Worm (Caenorhabditis elegans) whole organism, L3 larva: Measurements from ENCODE around the gene emb-5.
A peak's percentile ranks its signal among the peaks of the same experiment; 100 is the strongest.

Source experiments
- R02D3.7 ChIP-seq: fragments of 150-350 bp; optimal IDR thresholded peaks from 2 replicates; lab custom pipeline; 2014; ENCODE audit warnings: missing biosample characterization, missing genetic modification characterization
- ZK546.5 ChIP-seq: sonication (generic microtip); optimal IDR thresholded peaks from 2 replicates; lab custom pipeline; 2017; ENCODE audit warnings: missing biosample characterization, missing genetic modification characterization
- aly-2 ChIP-seq: fragments of 150-350 bp; optimal IDR thresholded peaks from 2 replicates; lab custom pipeline; 2014; ENCODE audit warnings: missing biosample characterization, missing genetic modification characterization
- ceh-16 ChIP-seq: sonication (generic microtip); optimal IDR thresholded peaks from 2 replicates; lab custom pipeline; 2017; ENCODE audit warnings: missing biosample characterization, missing genetic modification characterization
- ceh-82 ChIP-seq: fragments of 150-350 bp; optimal IDR thresholded peaks from 2 replicates; lab custom pipeline; 2014; ENCODE audit warnings: missing biosample characterization, missing genetic modification characterization
- ceh-9 ChIP-seq: sonication (generic microtip); optimal IDR thresholded peaks from 2 replicates; lab custom pipeline; 2018; ENCODE audit warnings: missing biosample characterization, missing genetic modification characterization
- egl-27 ChIP-seq: sonication (generic microtip); optimal IDR thresholded peaks from 4 replicates; lab custom pipeline; 2017; ENCODE audit warnings: missing biosample characterization, missing genetic modification reagents, missing genetic modification characterization
- egl-5 ChIP-seq: fragments of 150-350 bp; optimal IDR thresholded peaks from 2 replicates; lab custom pipeline; 2017; ENCODE audit warnings: missing biosample characterization, missing genetic modification reagents, missing genetic modification characterization, inconsistent platforms
- elt-1 ChIP-seq: fragments of 150-350 bp; optimal IDR thresholded peaks from 2 replicates; lab custom pipeline; 2014; ENCODE audit warnings: missing biosample characterization, missing genetic modification characterization
- eor-1 ChIP-seq, 2 experiments: fragments of 150-350 bp; optimal IDR thresholded peaks; 2 replicates each; lab custom pipeline; 2014 to 2018; ENCODE audit warnings: missing biosample characterization in 2 of 2, missing genetic modification characterization in 2 of 2
- fkh-2 ChIP-seq: fragments of 150-350 bp; optimal IDR thresholded peaks from 2 replicates; lab custom pipeline; 2014; ENCODE audit warnings: missing biosample characterization, missing genetic modification reagents, missing genetic modification characterization
- hmg-11 ChIP-seq: sonication (generic microtip); optimal IDR thresholded peaks from 2 replicates; lab custom pipeline; 2016; ENCODE audit warnings: missing genetic modification characterization, missing compliant biosample characterization
- lin-15B ChIP-seq: fragments of 150-350 bp; optimal IDR thresholded peaks from 2 replicates; lab custom pipeline; 2014; ENCODE audit warnings: missing biosample characterization, missing genetic modification characterization
- lin-39 ChIP-seq: fragments of 150-350 bp; optimal IDR thresholded peaks from 2 replicates; lab custom pipeline; 2018; ENCODE audit warnings: missing biosample characterization, missing genetic modification reagents, missing genetic modification characterization
- lsy-12 ChIP-seq: sonication (generic microtip); optimal IDR thresholded peaks from 2 replicates; lab custom pipeline; 2016; ENCODE audit warnings: mild to moderate bottlenecking, missing genetic modification characterization, missing compliant biosample characterization
- mdl-1 ChIP-seq: fragments of 150-350 bp; optimal IDR thresholded peaks from 2 replicates; lab custom pipeline; 2014; ENCODE audit warnings: missing biosample characterization, missing genetic modification characterization
- mml-1 ChIP-seq: fragments of 150-350 bp; sonication (generic microtip); optimal IDR thresholded peaks from 3 replicates; lab custom pipeline; 2014; ENCODE audit warnings: missing biosample characterization, missing genetic modification characterization
- nfya-1 ChIP-seq: sonication (generic microtip); optimal IDR thresholded peaks from 2 replicates; lab custom pipeline; 2017; ENCODE audit warnings: missing genetic modification characterization, mild to moderate bottlenecking, missing compliant biosample characterization, antibody characterized with exemption, moderate library complexity; ENCODE audit not compliant: insufficient read depth
- nhr-12 ChIP-seq: fragments of 150-350 bp; optimal IDR thresholded peaks from 2 replicates; lab custom pipeline; 2014; ENCODE audit warnings: missing biosample characterization, missing genetic modification characterization
- nhr-23 ChIP-seq: fragments of 150-350 bp; optimal IDR thresholded peaks from 2 replicates; lab custom pipeline; 2014; ENCODE audit warnings: missing biosample characterization, missing genetic modification reagents, missing genetic modification characterization
- nhr-237 ChIP-seq: fragments of 150-350 bp; optimal IDR thresholded peaks from 2 replicates; lab custom pipeline; 2014; ENCODE audit warnings: missing biosample characterization, missing genetic modification characterization
- nhr-25 ChIP-seq: sonication (generic microtip); optimal IDR thresholded peaks from 2 replicates; lab custom pipeline; 2017; ENCODE audit warnings: missing biosample characterization, missing genetic modification characterization
- nhr-28 ChIP-seq: fragments of 150-350 bp; optimal IDR thresholded peaks from 2 replicates; lab custom pipeline; 2014; ENCODE audit warnings: missing biosample characterization, missing genetic modification characterization
- nhr-43 ChIP-seq: sonication (generic microtip); optimal IDR thresholded peaks from 2 replicates; lab custom pipeline; 2016; ENCODE audit warnings: mild to moderate bottlenecking, missing genetic modification characterization, missing compliant biosample characterization; ENCODE audit not compliant: poor library complexity, severe bottlenecking
- nhr-67 ChIP-seq: fragments of 150-350 bp; optimal IDR thresholded peaks from 2 replicates; lab custom pipeline; 2014; ENCODE audit warnings: missing biosample characterization, missing genetic modification characterization
- nhr-77 ChIP-seq: fragments of 150-350 bp; optimal IDR thresholded peaks from 2 replicates; lab custom pipeline; 2014; ENCODE audit warnings: missing biosample characterization, missing genetic modification characterization
- pha-4 ChIP-seq: fragments of 150-350 bp; optimal IDR thresholded peaks from 2 replicates; lab custom pipeline; 2014; ENCODE audit warnings: missing biosample characterization, missing genetic modification reagents, missing genetic modification characterization
- pqm-1 ChIP-seq: fragments of 150-350 bp; optimal IDR thresholded peaks from 2 replicates; lab custom pipeline; 2017; ENCODE audit warnings: missing biosample characterization, missing genetic modification characterization, inconsistent platforms
- sea-2 ChIP-seq: fragments of 150-350 bp; sonication (generic microtip); optimal IDR thresholded peaks from 4 replicates; lab custom pipeline; 2014; ENCODE audit warnings: missing biosample characterization, missing genetic modification reagents, missing genetic modification characterization
- unc-39 ChIP-seq: sonication (generic microtip); optimal IDR thresholded peaks from 4 replicates; lab custom pipeline; 2017; ENCODE audit warnings: missing biosample characterization, missing genetic modification characterization
- unc-62 ChIP-seq: fragments of 150-350 bp; sonication (generic microtip); optimal IDR thresholded peaks from 4 replicates; lab custom pipeline; 2014; ENCODE audit warnings: missing biosample characterization, missing genetic modification reagents, missing genetic modification characterization
- zag-1 ChIP-seq: fragments of 150-350 bp; optimal IDR thresholded peaks from 2 replicates; lab custom pipeline; 2014; ENCODE audit warnings: missing biosample characterization, missing genetic modification characterization
- ztf-11 ChIP-seq: fragments of 150-350 bp; optimal IDR thresholded peaks from 2 replicates; lab custom pipeline; 2014; ENCODE audit warnings: missing biosample characterization, missing genetic modification characterization
- ztf-4 ChIP-seq: fragments of 150-350 bp; optimal IDR thresholded peaks from 2 replicates; lab custom pipeline; 2014; ENCODE audit warnings: missing biosample characterization, missing genetic modification characterization

The emb-5 gene

DNA sequence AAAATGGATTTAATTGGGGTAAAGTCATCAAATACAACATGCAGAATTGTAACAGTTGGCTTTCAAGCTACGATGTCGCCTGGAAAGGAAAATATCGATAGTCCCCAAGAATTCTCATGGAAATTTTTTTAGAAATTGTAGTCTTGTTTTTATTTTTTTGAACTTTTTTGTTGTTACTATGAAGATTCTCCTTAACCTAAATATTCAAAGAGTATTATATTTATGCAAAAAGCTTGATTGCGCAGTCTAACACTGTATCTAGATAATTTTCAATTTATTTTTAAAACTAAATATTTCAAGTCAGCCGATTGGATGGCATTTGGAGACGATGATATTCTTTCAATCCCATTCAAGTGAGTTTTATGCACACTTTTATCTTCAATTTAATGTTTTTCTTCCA is 15.3 kb downstream of the emb-5 start, which contains the start of gene pgap-2:
Gene pgap-2, plus strand, starts transcription at position 301 of the 400 bp plus-strand sequence.
- TF ChIP-seq pha-4 (tag; lab: Kevin White, UChicago), result no peak
- TF ChIP-seq lsy-12 (tag; lab: Kevin White, UChicago), result no peak
- no peak for TF ChIP-seq ztf-4
- no peak for TF ChIP-seq nhr-77
- no peak for TF ChIP-seq unc-62 (GFP tag; lab: Kevin White, UChicago)
- no peak for TF ChIP-seq lin-15B (tag; lab: Kevin White, UChicago)
- no peak for TF ChIP-seq egl-5 (tag; lab: Kevin White, UChicago)
- no peak for TF ChIP-seq ZK546.5 (tag; lab: Kevin White, UChicago)
- TF ChIP-seq mdl-1, result no peak
- no peak for TF ChIP-seq nhr-12 (tag; lab: Kevin White, UChicago)
- TF ChIP-seq unc-39 (tag; lab: Kevin White, UChicago), result no peak
- TF ChIP-seq lin-39 (tag; lab: Kevin White, UChicago), result no peak
- no peak for TF ChIP-seq elt-1 (tag; lab: Kevin White, UChicago)
- no peak for TF ChIP-seq hmg-11
- no peak for TF ChIP-seq nhr-67
- no peak for TF ChIP-seq ztf-11 (tag; lab: Kevin White, UChicago)
- TF ChIP-seq egl-27 (tag; lab: Kevin White, UChicago), result no peak
- TF ChIP-seq ceh-9 (tag; lab: Kevin White, UChicago), result no peak
- TF ChIP-seq nhr-237 (tag; lab: Kevin White, UChicago), result no peak
- no peak for TF ChIP-seq eor-1 (tag; optimal IDR thresholded peaks at IDR 0.05; lab: Kevin White, UChicago)

ce11 chrIII:4703932-4704454 is 16.5 kb downstream of the emb-5 start, which contains the start of the genes clp-2 and mrpl-16:
Gene clp-2 (minus strand): TSS chrIII:4704025.
Gene mrpl-16 (plus strand): TSS chrIII:4704404.
- TF ChIP-seq nfya-1 (tag; lab: Kevin White, UChicago), result peak; percentile 53
- no peak for TF ChIP-seq mdl-1
- no peak for TF ChIP-seq ztf-4
- TF ChIP-seq ZK546.5 (tag; lab: Kevin White, UChicago), result no peak
- peak; percentile 43 for TF ChIP-seq lin-15B (tag; lab: Kevin White, UChicago)
- no peak for TF ChIP-seq lsy-12 (tag; lab: Kevin White, UChicago)
- TF ChIP-seq nhr-23, result peak; percentile 12
- TF ChIP-seq R02D3.7, result no peak

ce11 chrIII:4699922-4700321 is 20.5 kb downstream of the emb-5 start, which contains the start of gene sel-13:
Gene sel-13 (minus strand): TSS chrIII:4700224.
- TF ChIP-seq nhr-28 (tag; lab: Kevin White, UChicago) (no peak), nhr-12 (tag; lab: Kevin White, UChicago) (no peak), nhr-67 (no peak), aly-2 (tag; lab: Kevin White, UChicago) (no peak), nhr-25 (tag; lab: Kevin White, UChicago) (no peak), ZK546.5 (tag; lab: Kevin White, UChicago) (no peak), mml-1 (tag; lab: Kevin White, UChicago) (no peak), mdl-1 (no peak), pha-4 (tag; lab: Kevin White, UChicago) (no peak)
- TF ChIP-seq, all 47 proteins: peak for 0

DNA sequence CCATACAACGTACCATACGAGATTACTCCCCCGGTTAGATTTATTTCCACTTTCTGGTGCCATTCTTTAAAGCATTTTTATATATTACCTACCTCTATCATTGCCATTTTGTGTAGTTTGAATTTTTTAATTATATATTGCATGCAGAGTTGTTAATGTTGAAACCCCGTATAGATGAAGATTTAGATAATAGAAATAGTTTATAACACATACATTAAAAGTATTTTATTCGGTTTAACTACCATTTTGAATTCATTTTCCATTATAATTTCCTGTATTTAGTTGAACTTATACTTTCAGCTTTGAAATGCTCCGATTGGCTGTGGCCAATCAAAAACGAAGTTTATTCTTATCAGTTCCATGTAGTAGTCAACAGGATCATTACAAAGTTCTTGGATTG is 22.7 kb downstream of the emb-5 start, which contains the start of gene dnj-18:
Gene dnj-18, plus strand, starts transcription at position 301 of the 400 bp plus-strand sequence.
- TF ChIP-seq fkh-2 (tag; lab: Kevin White, UChicago) (no peak), lin-15B (tag; lab: Kevin White, UChicago) (no peak), ceh-82 (no peak), sea-2 (GFP tag; lab: Kevin White, UChicago) (no peak), pqm-1 (tag; lab: Kevin White, UChicago) (no peak), nfya-1 (tag; lab: Kevin White, UChicago) (no peak), eor-1 (tag; optimal IDR thresholded peaks at IDR 0.05; lab: Kevin White, UChicago) (no peak), nhr-23 (no peak), egl-27 (tag; lab: Kevin White, UChicago) (no peak), egl-5 (tag; lab: Kevin White, UChicago) (no peak), nhr-43 (no peak), unc-62 (GFP tag; lab: Kevin White, UChicago) (no peak), zag-1 (tag; lab: Kevin White, UChicago) (no peak), nhr-25 (tag; lab: Kevin White, UChicago) (no peak), ceh-16 (no peak)
